Fruit fly (Drosophila melanogaster): ENCODE measurements around the gene sqz.

sqz gene

DNA sequence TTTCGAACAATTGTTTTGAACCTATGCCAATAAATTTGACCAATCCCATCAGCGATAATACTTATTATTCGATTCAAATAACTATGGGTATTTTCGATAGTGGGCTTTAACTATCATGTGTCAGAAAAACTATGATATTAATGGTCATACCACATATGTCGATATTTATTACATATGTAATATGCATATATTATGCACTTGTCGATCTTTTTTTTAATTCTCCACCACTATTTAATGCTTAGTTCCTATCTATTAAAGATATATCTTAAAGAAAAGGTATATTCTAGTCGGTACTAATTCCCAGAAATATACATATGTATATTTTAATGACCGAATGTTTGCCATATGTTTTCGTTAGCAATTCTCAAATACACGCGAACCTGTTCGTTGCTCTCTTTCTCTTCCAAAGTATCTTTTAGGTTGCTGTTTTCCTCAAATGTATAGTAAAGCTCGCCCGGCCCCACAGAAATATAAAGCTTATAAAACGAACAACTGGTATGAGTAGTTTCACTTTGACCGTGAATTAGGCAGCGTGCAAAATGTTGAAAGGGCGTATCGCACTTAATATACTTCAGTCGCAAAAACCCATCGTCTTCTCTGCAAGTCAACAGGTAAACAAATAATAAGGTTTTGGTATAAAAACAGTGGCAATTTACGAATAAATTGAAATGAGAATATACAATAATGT lies 31.7 kb upstream of the sqz start, which contains the start of gene Cyp12a5 (continued):
- peak; percentile 64 for TF ChIP-seq row (GFP tag; IDR thresholded peaks at IDR 0.05)
- peak; percentile 19 for TF ChIP-seq lilli (GFP tag; optimal IDR thresholded peaks at IDR 0.05)
- 0 out of 4 replicates have a peak, but pooled peaks have one; percentile 18 for TF ChIP-seq chinmo (GFP tag; IDR thresholded peaks at IDR 0.05; ENCODE audit: partially characterized antibody)
- no peak for TF ChIP-seq disco-r (GFP tag; optimal IDR thresholded peaks at IDR 0.05)

- no peak for TF ChIP-seq nerfin-2 (GFP tag; IDR thresholded peaks at IDR 0.05; ENCODE audit: partially characterized antibody)
- TF ChIP-seq CG10543 (GFP tag; optimal IDR thresholded peaks at IDR 0.05): no peak
- TF ChIP-seq sqz (GFP tag; optimal IDR thresholded peaks at IDR 0.05): no peak
- TF ChIP-seq sens (GFP tag): peak; percentile 21
- no peak for TF ChIP-seq CG16813 (GFP tag; IDR thresholded peaks at IDR 0.05; ENCODE audit: partially characterized antibody)
- TF ChIP-seq sug (tag; optimal IDR thresholded peaks at IDR 0.05): peak; percentile 78
- peak in 1 of 2 experiments; percentile 16 for TF ChIP-seq Trl (optimal IDR thresholded peaks at IDR 0.05)
- TF ChIP-seq Trl (GFP tag; optimal IDR thresholded peaks at IDR 0.05): no peak
- TF ChIP-seq CG12391 (tag; optimal IDR thresholded peaks at IDR 0.05): no peak
- peak; percentile 56; the same call in 1 of the 2 replicates for TF ChIP-seq rib (GFP tag; IDR thresholded peaks at IDR 0.05)
- TF ChIP-seq odd (GFP tag; optimal IDR thresholded peaks at IDR 0.05): no peak
- TF ChIP-seq nerfin-1 (tag; optimal IDR thresholded peaks at IDR 0.05): no peak
- no peak for TF ChIP-seq org-1 (GFP tag; optimal IDR thresholded peaks at IDR 0.05)
- TF ChIP-seq CG7357 (GFP tag; IDR thresholded peaks at IDR 0.05): no peak
- TF ChIP-seq CG4854 (GFP tag; optimal IDR thresholded peaks at IDR 0.05): no peak
- TF ChIP-seq pan (optimal IDR thresholded peaks at IDR 0.05): no peak
- TF ChIP-seq pan (GFP tag; optimal IDR thresholded peaks at IDR 0.05 in 1 of 2, IDR thresholded peaks at IDR 0.05 in 1 of 2): no peak
- peak; percentile 38 for TF ChIP-seq lab (GFP tag; optimal IDR thresholded peaks at IDR 0.05)
- no peak for TF ChIP-seq CHES-1-like (GFP tag; optimal IDR thresholded peaks at IDR 0.05)
- peak; percentile 76 for TF ChIP-seq exex (tag; optimal IDR thresholded peaks at IDR 0.05)
- peak; percentile 23 for TF ChIP-seq Med (GFP tag)
- no peak for TF ChIP-seq sr (GFP tag; IDR thresholded peaks at IDR 0.05)
- no peak for TF ChIP-seq NFAT (GFP tag; IDR thresholded peaks at IDR 0.05)
- peak; percentile 8 for TF ChIP-seq CG18599 (GFP tag; optimal IDR thresholded peaks at IDR 0.05)
- no peak for TF ChIP-seq gcm (GFP tag; optimal IDR thresholded peaks at IDR 0.05)
- peak; percentile 15; the same call in 1 of the 2 replicates for TF ChIP-seq Adf1 (GFP tag; IDR thresholded peaks at IDR 0.05)
These were observed 29.1 kb upstream of the sqz start, which contains the start of gene Cyp12a4 for dm6 chr3R:19134957-19135356. Cyp12a4 (plus strand) TSS chr3R:19135158.

DNA sequence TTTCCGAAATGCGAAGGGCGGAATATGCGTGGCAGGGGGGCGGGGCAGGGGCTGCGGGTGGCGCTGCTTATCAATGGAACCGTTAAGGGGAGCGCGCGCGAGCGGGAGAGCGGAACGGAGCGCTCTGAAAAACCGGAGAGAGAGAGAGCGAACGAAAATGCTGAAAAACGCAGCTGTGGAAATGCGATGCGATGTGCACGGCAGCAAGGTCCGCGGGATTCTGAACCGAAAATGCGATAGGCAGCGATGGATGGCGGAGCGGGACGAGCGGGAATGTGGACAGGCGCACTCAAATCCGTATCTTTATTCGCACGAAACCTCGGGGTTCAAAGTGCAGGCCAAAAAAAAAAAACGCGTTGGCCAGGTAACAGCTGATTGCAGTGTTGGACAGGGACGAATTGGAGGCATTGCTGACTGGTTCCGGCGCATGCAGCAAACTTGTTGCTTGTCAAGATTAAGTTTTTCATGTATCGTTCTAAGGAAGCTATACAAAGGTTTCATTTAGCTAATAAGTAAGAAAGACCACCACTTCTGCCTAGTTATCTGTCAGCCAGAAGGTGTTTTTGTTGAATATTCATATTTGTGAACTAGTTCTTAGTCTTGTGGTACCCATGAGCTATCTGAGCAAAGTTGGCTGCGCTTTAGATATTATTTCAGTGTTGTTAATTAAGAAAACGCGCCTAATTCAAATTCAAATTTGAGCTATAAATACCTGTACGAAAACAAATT lies 16.3 kb upstream of the sqz start, which contains the start of gene Ppcs:
Gene Ppcs, minus strand, starts transcription at position 400 of the 729 bp plus-strand sequence.
- TF ChIP-seq CG11695 (GFP tag; IDR thresholded peaks at IDR 0.05): peak; percentile 6; the same call in 1 of the 3 replicates
- TF ChIP-seq Lhr (GFP tag; optimal IDR thresholded peaks at IDR 0.05): peak; percentile 69
- TF ChIP-seq Vsx1 (GFP tag; optimal IDR thresholded peaks at IDR 0.05): peak; percentile 17
- peak; percentile 39 for TF ChIP-seq CG11398 (GFP tag; optimal IDR thresholded peaks at IDR 0.05)
- TF ChIP-seq nmo (GFP tag; optimal IDR thresholded peaks at IDR 0.05): peak; percentile 69
- TF ChIP-seq CG14965 (GFP tag; optimal IDR thresholded peaks at IDR 0.05; ENCODE audit: borderline replicate concordance): no peak
- TF ChIP-seq onecut (GFP tag; IDR thresholded peaks at IDR 0.05): peak; percentile 49; the same call in 1 of the 2 replicates
- TF ChIP-seq TFAM (GFP tag; optimal IDR thresholded peaks at IDR 0.05): no peak
- peak; percentile 42 for TF ChIP-seq Six4 (GFP tag; optimal IDR thresholded peaks at IDR 0.05)
- no peak for TF ChIP-seq CG7357 (GFP tag; IDR thresholded peaks at IDR 0.05)
- peak; percentile 70 for TF ChIP-seq Side (GFP tag; optimal IDR thresholded peaks at IDR 0.05)
- TF ChIP-seq kay (GFP tag; optimal IDR thresholded peaks at IDR 0.05): peak; percentile 62
- peak; percentile 31 for TF ChIP-seq Scr (GFP tag; IDR thresholded peaks at IDR 0.05; ENCODE audit: partially characterized antibody)
- TF ChIP-seq Awh (GFP tag; IDR thresholded peaks at IDR 0.05): no peak
- peak; percentile 69 for TF ChIP-seq CG13775 (GFP tag; optimal IDR thresholded peaks at IDR 0.05)
- peak; percentile 39 for TF ChIP-seq pfk (GFP tag; optimal IDR thresholded peaks at IDR 0.05)
- TF ChIP-seq cad (GFP tag; optimal IDR thresholded peaks at IDR 0.05): no peak
- TF ChIP-seq Ets65A (GFP tag): peak; percentile 93

Data from whole organism, embryonic.